Worm (Caenorhabditis elegans) whole organism, L1 larva: ENCODE results near the gene F55B11.2.

ENCODE experiments used
- F16B12.6 ChIP-seq: fragments of 150-350 bp; optimal IDR thresholded peaks from 2 replicates; lab custom pipeline; 2014; ENCODE audit warnings: missing biosample characterization, missing genetic modification characterization
- elt-3 ChIP-seq, 6 experiments: fragments of 150-350 bp in 1 of 6; sonication (generic microtip); optimal IDR thresholded peaks; 2 replicates each; lab custom pipeline; 2017 to 2018; ENCODE audit warnings: missing biosample characterization in 6 of 6, missing genetic modification characterization in 6 of 6, inconsistent platforms in 1 of 6

DNA sequence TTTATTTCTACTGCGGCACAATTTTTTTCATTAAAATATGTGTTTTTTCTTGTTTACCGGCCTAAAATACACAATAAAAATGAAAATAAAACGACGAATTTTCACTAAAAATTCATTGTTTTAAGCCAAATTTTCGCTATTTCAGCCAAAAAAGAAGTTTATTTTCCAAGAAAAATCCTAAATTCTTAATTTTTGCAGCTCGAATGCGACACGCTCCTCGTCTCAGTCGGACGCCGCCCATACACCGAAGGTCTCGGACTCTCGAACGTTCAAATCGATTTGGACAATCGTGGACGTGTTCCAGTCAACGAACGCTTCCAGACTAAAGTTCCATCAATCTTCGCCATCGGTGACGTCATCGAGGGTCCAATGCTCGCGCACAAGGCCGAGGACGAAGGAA, 43.0 kb upstream of the F55B11.2 start:
- TF ChIP-seq elt-3 (tag; optimal IDR thresholded peaks at IDR 0.05; lab: Kevin White, UChicago) (no peak), F16B12.6 (no peak)
